Worm (Caenorhabditis elegans): ENCODE measurements around the gene tcer-1.

DNA sequence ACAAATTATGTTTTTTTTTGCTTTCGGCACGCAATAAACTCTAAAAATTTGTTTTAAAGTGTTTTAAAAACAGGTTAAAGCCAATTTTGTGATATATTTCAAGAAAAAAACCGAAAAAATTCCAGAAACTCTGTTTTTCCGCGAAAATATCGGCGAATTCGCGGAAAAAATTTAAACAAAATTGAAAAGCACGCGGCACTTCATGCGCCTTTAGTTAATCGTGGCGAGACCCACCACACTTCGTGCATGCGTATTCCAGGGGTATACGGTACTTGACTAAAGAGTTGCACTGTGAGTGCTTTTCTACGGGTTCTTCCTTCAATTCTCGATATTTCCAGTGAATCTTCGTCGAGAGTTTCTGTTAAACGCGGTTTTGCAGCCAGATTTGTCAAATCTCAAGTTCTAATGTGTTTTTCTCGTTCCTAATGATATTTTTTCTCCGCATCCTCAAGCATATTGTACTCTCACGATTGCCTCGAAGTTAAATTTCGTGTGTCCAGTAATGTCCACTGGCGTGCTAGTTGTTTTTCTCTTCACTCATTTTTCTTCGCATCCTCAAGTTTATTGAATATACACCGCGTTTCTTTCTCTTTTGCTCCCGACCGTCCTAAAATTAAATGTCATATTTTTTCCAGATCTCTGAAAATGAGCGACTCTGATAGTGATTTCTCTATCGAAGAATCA, 12.1 kb downstream of the tcer-1 start, which contains the start of gene cin-4:
- TF ChIP-seq flt-1 (GFP tag; IDR thresholded peaks at IDR 0.05) (no peak), sea-1 (GFP tag; conservative IDR thresholded peaks at IDR 0.05) (no peak), hmbx-1 (tag; optimal IDR thresholded peaks at IDR 0.05) (no peak), F13C5.2 (tag; optimal IDR thresholded peaks at IDR 0.05) (no peak)
